Fruit fly (Drosophila melanogaster) whole organism, wandering third instar larva: Measurements from ENCODE around the gene CG3123.

ENCODE experiments used
- Abd-B ChIP-seq: fragments of >200 bp; optimal IDR thresholded peaks from 2 replicates; lab custom pipeline; 2017; ENCODE audit warnings: missing biosample characterization, missing genetic modification characterization
- CG32264 ChIP-seq: fragments of 200-800 bp; sonication (Bioruptor generic); optimal IDR thresholded peaks from 2 replicates; lab custom pipeline; 2016; ENCODE audit warnings: missing biosample characterization, missing genetic modification characterization
- CG9705 ChIP-seq: fragments of 200-800 bp; sonication (Bioruptor generic); optimal IDR thresholded peaks from 2 replicates; lab custom pipeline; 2018; ENCODE audit warnings: missing biosample characterization, mild to moderate bottlenecking, missing genetic modification characterization
- CrebA ChIP-seq: fragments of 200-800 bp; sonication (Bioruptor generic); optimal IDR thresholded peaks from 2 replicates; lab custom pipeline; 2016; ENCODE audit warnings: missing biosample characterization, mild to moderate bottlenecking, missing genetic modification characterization, borderline replicate concordance
- Dfd ChIP-seq: fragments of >200 bp; optimal IDR thresholded peaks from 2 replicates; lab custom pipeline; 2017; ENCODE audit warnings: missing biosample characterization, missing genetic modification characterization
- Dif ChIP-seq: fragments of 200-275, 200-300 bp; sonication (Bioruptor generic); optimal IDR thresholded peaks from 2 replicates; lab custom pipeline; 2018; ENCODE audit warnings: missing biosample characterization, missing genetic modification characterization; ENCODE audit not compliant: partially characterized antibody
- GATAd ChIP-seq: sonication (Bioruptor generic); optimal IDR thresholded peaks from 2 replicates; lab custom pipeline; 2016; ENCODE audit warnings: missing biosample characterization, missing genetic modification characterization
- HLH106 ChIP-seq: fragments of 200-800 bp; optimal IDR thresholded peaks from 3 replicates; lab custom pipeline; 2019; ENCODE audit warnings: missing biosample characterization, mild to moderate bottlenecking, missing genetic modification characterization, moderate library complexity
- Hnf4 ChIP-seq: fragments of 200-800 bp; sonication (Bioruptor generic); optimal IDR thresholded peaks from 2 replicates; lab custom pipeline; 2016; ENCODE audit warnings: missing biosample characterization, mild to moderate bottlenecking, missing genetic modification characterization
- Hr78 ChIP-seq: fragments of >200 bp; optimal IDR thresholded peaks from 2 replicates; lab custom pipeline; 2017; ENCODE audit warnings: missing biosample characterization, missing genetic modification characterization
- Hr83 ChIP-seq: fragments of 200-300 bp; sonication (Bioruptor generic); optimal IDR thresholded peaks from 2 replicates; lab custom pipeline; 2016; ENCODE audit warnings: missing biosample characterization, mild to moderate bottlenecking, missing genetic modification characterization, moderate library complexity; ENCODE audit not compliant: poor library complexity, severe bottlenecking
- Jra ChIP-seq: sonication (Bioruptor generic); optimal IDR thresholded peaks from 2 replicates; lab custom pipeline; 2016; ENCODE audit warnings: missing biosample characterization, missing genetic modification characterization
- Mio ChIP-seq: sonication (Bioruptor generic); optimal IDR thresholded peaks from 2 replicates; lab custom pipeline; 2016; ENCODE audit warnings: missing biosample characterization, missing genetic modification characterization
- Myc ChIP-seq: fragments of >200 bp; optimal IDR thresholded peaks from 2 replicates; lab custom pipeline; 2017
- N ChIP-seq: fragments of >200 bp; optimal IDR thresholded peaks from 2 replicates; lab custom pipeline; 2018; ENCODE audit warnings: missing biosample characterization, missing external identifiers, missing genetic modification characterization
- OdsH ChIP-seq: fragments of 200-800 bp; sonication (Bioruptor generic); optimal IDR thresholded peaks from 2 replicates; lab custom pipeline; 2016; ENCODE audit warnings: missing biosample characterization, mild to moderate bottlenecking, missing genetic modification characterization
- Rel ChIP-seq, 2 experiments: fragments of 200-800 bp; sonication (Bioruptor generic) in 1 of 2; optimal IDR thresholded peaks; 2 replicates in 1 of 2; 3 replicates in 1 of 2; lab custom pipeline; 2016 to 2019; ENCODE audit warnings: mild to moderate bottlenecking in 2 of 2, missing biosample characterization in 2 of 2, missing genetic modification characterization in 2 of 2, moderate library complexity in 1 of 2
- Sp1 ChIP-seq: fragments of 200-800 bp; sonication (Bioruptor generic); optimal IDR thresholded peaks from 3 replicates; lab custom pipeline; 2019; ENCODE audit warnings: missing biosample characterization, mild to moderate bottlenecking, missing genetic modification characterization, moderate library complexity
- Vsx2 ChIP-seq: fragments of 200-300, 225-300 bp; sonication (Bioruptor generic); optimal IDR thresholded peaks from 2 replicates; lab custom pipeline; 2018; ENCODE audit warnings: missing biosample characterization, missing genetic modification characterization; ENCODE audit not compliant: partially characterized antibody
- br ChIP-seq: fragments of 200-800 bp; sonication (Bioruptor generic); optimal IDR thresholded peaks from 2 replicates; lab custom pipeline; 2016; ENCODE audit warnings: missing biosample characterization, missing genetic modification characterization
- brk ChIP-seq: fragments of 200-800 bp; sonication (Bioruptor generic); optimal IDR thresholded peaks from 2 replicates; lab custom pipeline; 2016; ENCODE audit warnings: missing biosample characterization, mild to moderate bottlenecking, missing genetic modification characterization
- dl ChIP-seq, 2 experiments: fragments of 175-275, 200-275 bp in 1 of 2; fragments of 200-275 bp in 1 of 2; sonication (Bioruptor generic); optimal IDR thresholded peaks; lab custom pipeline; 2018; ENCODE audit warnings: mild to moderate bottlenecking in 2 of 2, missing biosample characterization in 2 of 2, missing genetic modification characterization in 2 of 2, moderate library complexity in 2 of 2; ENCODE audit not compliant: partially characterized antibody in 2 of 2, insufficient read depth in 1 of 2
- dmrt93B ChIP-seq: fragments of 200-800 bp; sonication (Bioruptor generic); optimal IDR thresholded peaks from 2 replicates; lab custom pipeline; 2018; ENCODE audit warnings: missing biosample characterization, mild to moderate bottlenecking, missing genetic modification characterization
- dsf ChIP-seq: sonication (Bioruptor generic); optimal IDR thresholded peaks from 2 replicates; lab custom pipeline; 2016; ENCODE audit warnings: missing biosample characterization, missing genetic modification characterization, borderline replicate concordance
- ey ChIP-seq: fragments of 200-800 bp; sonication (Bioruptor generic); optimal IDR thresholded peaks from 2 replicates; lab custom pipeline; 2016; ENCODE audit warnings: missing biosample characterization, missing genetic modification characterization
- foxo ChIP-seq, 2 experiments: fragments of 200-800 bp; sonication (Bioruptor generic); optimal IDR thresholded peaks; 2 replicates in 1 of 2; 3 replicates in 1 of 2; lab custom pipeline; 2016 to 2017; ENCODE audit warnings: missing biosample characterization in 2 of 2, missing genetic modification characterization in 2 of 2
- fru ChIP-seq: fragments of 200-800 bp; sonication (Bioruptor generic); optimal IDR thresholded peaks from 3 replicates; lab custom pipeline; 2016; ENCODE audit warnings: missing biosample characterization, mild to moderate bottlenecking, missing genetic modification characterization
- h ChIP-seq: fragments of 200-800 bp; sonication (Bioruptor generic); optimal IDR thresholded peaks from 3 replicates; lab custom pipeline; 2016; ENCODE audit warnings: missing biosample characterization, mild to moderate bottlenecking, missing genetic modification characterization
- jim ChIP-seq: fragments of 175-275, 200-325 bp; sonication (Bioruptor generic); optimal IDR thresholded peaks from 2 replicates; lab custom pipeline; 2016; ENCODE audit warnings: missing biosample characterization, mild to moderate bottlenecking, missing genetic modification characterization
- lola ChIP-seq: fragments of >200 bp; optimal IDR thresholded peaks from 2 replicates; lab custom pipeline; 2017; ENCODE audit warnings: missing biosample characterization, missing genetic modification characterization
- pan ChIP-seq: fragments of >200 bp; optimal IDR thresholded peaks from 2 replicates; lab custom pipeline; 2017
- psq ChIP-seq: fragments of 200-800 bp; sonication (Bioruptor generic); optimal IDR thresholded peaks from 3 replicates; lab custom pipeline; 2017; ENCODE audit warnings: missing biosample characterization, mild to moderate bottlenecking, missing genetic modification characterization, moderate library complexity
- rgr ChIP-seq: fragments of 200-800 bp; sonication (Bioruptor generic); optimal IDR thresholded peaks from 3 replicates; lab custom pipeline; 2016; ENCODE audit warnings: missing biosample characterization, mild to moderate bottlenecking, missing genetic modification characterization
- sage ChIP-seq: fragments of 200-800 bp; sonication (Bioruptor generic); optimal IDR thresholded peaks from 2 replicates; lab custom pipeline; 2016; ENCODE audit warnings: missing biosample characterization, mild to moderate bottlenecking, missing genetic modification characterization
- sv ChIP-seq: fragments of 200-800 bp; sonication (Bioruptor generic); optimal IDR thresholded peaks from 3 replicates; lab custom pipeline; 2016; ENCODE audit warnings: missing biosample characterization, missing genetic modification characterization
- tai ChIP-seq: sonication (Bioruptor generic); optimal IDR thresholded peaks from 2 replicates; lab custom pipeline; 2016; ENCODE audit warnings: missing biosample characterization, missing genetic modification characterization
- usp ChIP-seq: fragments of >200 bp; optimal IDR thresholded peaks from 2 replicates; lab custom pipeline; 2017; ENCODE audit warnings: missing biosample characterization, missing genetic modification characterization
- woc ChIP-seq: sonication (Bioruptor generic); optimal IDR thresholded peaks from 2 replicates; lab custom pipeline; 2016; ENCODE audit warnings: missing biosample characterization, mild to moderate bottlenecking, missing genetic modification characterization

CG3123 gene

DNA sequence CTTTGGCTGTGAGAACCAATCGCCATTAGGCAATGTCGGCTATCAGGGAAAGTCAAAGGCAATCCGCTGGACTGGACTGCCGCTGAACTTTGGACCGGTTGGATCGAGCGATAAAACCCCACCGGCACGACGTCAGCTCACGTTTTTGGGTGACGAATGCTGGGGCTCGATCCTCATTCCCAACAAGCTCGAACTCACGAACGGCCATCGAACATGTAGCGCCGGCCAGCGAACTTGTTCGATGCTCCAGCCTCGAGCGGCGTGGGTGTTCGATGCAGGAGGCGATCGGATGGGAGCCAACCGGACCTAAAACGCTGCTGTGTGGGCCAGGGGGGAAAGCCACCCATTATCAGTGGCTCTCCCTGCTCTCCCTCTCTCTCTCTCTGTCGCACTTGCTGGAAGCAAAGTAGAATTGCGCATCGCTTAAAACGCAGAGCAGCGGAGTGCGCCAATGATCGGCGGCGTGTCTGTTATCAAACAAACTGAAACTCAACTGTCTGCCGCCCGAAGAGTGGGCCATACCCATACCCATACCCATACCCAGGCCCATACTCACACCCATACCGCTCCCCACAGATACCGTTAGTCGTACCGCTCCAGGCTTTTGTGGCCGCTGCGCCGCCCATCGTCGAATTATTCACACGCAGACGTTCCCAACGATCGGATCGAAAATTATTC is 20.5 kb downstream of the CG3123 start, which contains the start of gene daw:
Gene daw, plus strand, starts transcription at position 628 of the 678 bp plus-strand sequence.
- peak in 1 of 2 experiments; percentile 18 for TF ChIP-seq foxo (GFP tag; optimal IDR thresholded peaks at IDR 0.05; lab: Kevin White, UChicago)
- TF ChIP-seq GATAd (GFP tag; lab: Kevin White, UChicago): no peak
- TF ChIP-seq rgr: no peak
- no peak for TF ChIP-seq Mio (GFP tag; lab: Kevin White, UChicago)
- peak; percentile 75 for TF ChIP-seq h (GFP tag; lab: Kevin White, UChicago)
- no peak for TF ChIP-seq jim (GFP tag; lab: Kevin White, UChicago)
- TF ChIP-seq Dif (GFP tag; lab: Kevin White, UChicago): peak; percentile 42
- no peak for TF ChIP-seq Abd-B (GFP tag; lab: Kevin White, UChicago)
- no peak for TF ChIP-seq sage (GFP tag; lab: Kevin White, UChicago)
- TF ChIP-seq OdsH: peak; percentile 15
- TF ChIP-seq Hnf4 (GFP tag; lab: Kevin White, UChicago): peak; percentile 92
- TF ChIP-seq dmrt93B: no peak
- TF ChIP-seq Myc: no peak
- TF ChIP-seq Sp1 (GFP tag; lab: Kevin White, UChicago): peak; percentile 20
- TF ChIP-seq lola (GFP tag; lab: Kevin White, UChicago): no peak
- TF ChIP-seq Vsx2: no peak
- no peak for TF ChIP-seq N
- TF ChIP-seq Hr83: peak; percentile 45
- peak; percentile 16 for TF ChIP-seq br (GFP tag; lab: Kevin White, UChicago)
- TF ChIP-seq dsf (GFP tag; lab: Kevin White, UChicago): no peak
- no peak for TF ChIP-seq psq
- no peak for TF ChIP-seq Dfd (GFP tag; lab: Kevin White, UChicago)
- peak; percentile 3 for TF ChIP-seq HLH106 (tag; lab: Kevin White, UChicago)
- no peak for TF ChIP-seq CG32264
- no peak for TF ChIP-seq fru (GFP tag; lab: Kevin White, UChicago)
- no peak for TF ChIP-seq brk (GFP tag; lab: Kevin White, UChicago)
- TF ChIP-seq CG9705 (GFP tag; lab: Kevin White, UChicago): no peak
- TF ChIP-seq dl (GFP tag; optimal IDR thresholded peaks at IDR 0.05; lab: Kevin White, UChicago; ENCODE audit: insufficient read depth in 1 of 2, partially characterized antibody in 2 of 2): peak; percentile 22 to 26
- peak; percentile 15 for TF ChIP-seq Jra (GFP tag; lab: Kevin White, UChicago)
- TF ChIP-seq tai (GFP tag; lab: Kevin White, UChicago): no peak
- no peak for TF ChIP-seq pan (lab: Kevin White, UChicago)
- no peak for TF ChIP-seq usp (GFP tag; lab: Kevin White, UChicago)
- TF ChIP-seq woc (GFP tag; lab: Kevin White, UChicago): no peak
- peak; percentile 83 for TF ChIP-seq Rel (GFP tag; optimal IDR thresholded peaks at IDR 0.05; lab: Kevin White, UChicago)
- peak; percentile 90 for TF ChIP-seq Rel (tag; optimal IDR thresholded peaks at IDR 0.05; lab: Kevin White, UChicago)
- TF ChIP-seq CrebA (GFP tag; lab: Kevin White, UChicago): peak; percentile 85
- no peak for TF ChIP-seq Hr78 (GFP tag; lab: Kevin White, UChicago)
- no peak for TF ChIP-seq sv (GFP tag; lab: Kevin White, UChicago)
- no peak for TF ChIP-seq ey (GFP tag; lab: Kevin White, UChicago)
- TF ChIP-seq, all 38 proteins: peak for 13

DNA sequence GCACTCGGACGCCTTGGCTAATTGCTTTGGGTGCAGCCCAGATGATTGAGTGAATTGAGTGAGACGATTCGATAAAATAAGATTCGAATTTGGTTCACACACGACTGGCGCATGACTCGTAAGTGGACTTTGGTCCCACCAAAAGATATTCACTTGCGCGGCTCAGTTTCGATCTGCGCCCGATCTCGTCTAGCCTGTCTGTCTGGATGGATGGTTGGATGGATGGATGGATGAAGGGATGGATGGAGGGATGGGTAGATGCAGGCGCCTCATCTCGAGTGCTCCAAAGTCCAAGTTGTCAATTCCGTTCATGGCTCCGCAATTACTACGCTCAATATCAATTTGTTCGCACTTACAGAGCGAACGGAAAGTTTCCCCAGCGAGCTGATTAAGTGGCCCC is 22.8 kb downstream of the CG3123 start:
- no peak for TF ChIP-seq lola (GFP tag; lab: Kevin White, UChicago)
- TF ChIP-seq tai (GFP tag; lab: Kevin White, UChicago): no peak
- TF ChIP-seq CG9705 (GFP tag; lab: Kevin White, UChicago): no peak
- no peak for TF ChIP-seq jim (GFP tag; lab: Kevin White, UChicago)
- no peak for TF ChIP-seq Abd-B (GFP tag; lab: Kevin White, UChicago)
- no peak for TF ChIP-seq woc (GFP tag; lab: Kevin White, UChicago)
- TF ChIP-seq Jra (GFP tag; lab: Kevin White, UChicago): no peak
- no peak for TF ChIP-seq HLH106 (tag; lab: Kevin White, UChicago)
- no peak for TF ChIP-seq Myc
- no peak for TF ChIP-seq fru (GFP tag; lab: Kevin White, UChicago)
